Worm (Caenorhabditis elegans): ENCODE data around the gene cct-3.

Gene cct-3

ce11 chrII:2233240-2233639 lies at the start of gene cct-3:
cct-3 (plus strand) TSS chrII:2233540.
- TF ChIP-seq nhr-232 (tag; optimal IDR thresholded peaks at IDR 0.05) (no peak), C08G9.2 (tag; optimal IDR thresholded peaks at IDR 0.05) (no peak), elt-2 (tag; optimal IDR thresholded peaks at IDR 0.05) (no peak), T23F11.4 (GFP tag; optimal IDR thresholded peaks at IDR 0.05) (no peak), nfya-1 (tag; optimal IDR thresholded peaks at IDR 0.05) (no peak), pag-3 (tag; optimal IDR thresholded peaks at IDR 0.05; ENCODE audit: borderline replicate concordance) (no peak), ceh-22 (tag; optimal IDR thresholded peaks at IDR 0.05) (no peak), ttx-3 (tag; optimal IDR thresholded peaks at IDR 0.05) (no peak), fkh-6 (tag; optimal IDR thresholded peaks at IDR 0.05) (no peak), fkh-10 (GFP tag; optimal IDR thresholded peaks at IDR 0.05) (no peak), ama-1 (optimal IDR thresholded peaks at IDR 0.05) (no peak), C38D4.7 (GFP tag; optimal IDR thresholded peaks at IDR 0.05) (no peak), ceh-45 (GFP tag; IDR thresholded peaks at IDR 0.05) (no peak), hlh-6 (tag; optimal IDR thresholded peaks at IDR 0.05) (no peak), ceh-24 (tag; optimal IDR thresholded peaks at IDR 0.05) (no peak), odd-2 (tag; optimal IDR thresholded peaks at IDR 0.05) (no peak), dve-1 (tag; optimal IDR thresholded peaks at IDR 0.05) (no peak), pax-1 (tag; optimal IDR thresholded peaks at IDR 0.05) (no peak)

ce11 chrII:2186329-2186728 lies 47.0 kb upstream of the cct-3 start, which contains the start of gene gba-2:
gba-2 (minus strand) TSS chrII:2186434.
- TF ChIP-seq lin-11 (tag; optimal IDR thresholded peaks at IDR 0.05) (no peak), sdc-2 (tag; optimal IDR thresholded peaks at IDR 0.05) (no peak)

- TF ChIP-seq lin-11 (tag; optimal IDR thresholded peaks at IDR 0.05) = no peak
These were observed 46.6 kb upstream of the cct-3 start for ce11 chrII:2186730-2187129.

- TF ChIP-seq unc-3 (GFP tag; conservative IDR thresholded peaks at IDR 0.05) (no peak), unc-3 (tag; optimal IDR thresholded peaks at IDR 0.05) (no peak)
These were observed 44.0 kb upstream of the cct-3 start, which contains the start of gene mtq-2 for ce11 chrII:2189357-2189756. mtq-2 (minus strand) TSS chrII:2189457.

- TF ChIP-seq dmd-4 (tag; optimal IDR thresholded peaks at IDR 0.05; ENCODE audit: borderline replicate concordance) (no peak), pros-1 (tag; optimal IDR thresholded peaks at IDR 0.05) (no peak), lin-11 (tag; optimal IDR thresholded peaks at IDR 0.05) (no peak), che-1 (tag; optimal IDR thresholded peaks at IDR 0.05) (no peak), pag-3 (tag; optimal IDR thresholded peaks at IDR 0.05; ENCODE audit: borderline replicate concordance) (no peak), ceh-48 (tag; optimal IDR thresholded peaks at IDR 0.05) (no peak), ref-2 (tag; optimal IDR thresholded peaks at IDR 0.05) (no peak), madf-2 (tag; optimal IDR thresholded peaks at IDR 0.05) (no peak), ceh-22 (tag; optimal IDR thresholded peaks at IDR 0.05) (no peak), npax-4 (tag; optimal IDR thresholded peaks at IDR 0.05) (no peak), hlh-30 (tag; optimal IDR thresholded peaks at IDR 0.05; ENCODE audit: insufficient read depth) (no peak), sox-4 (tag; optimal IDR thresholded peaks at IDR 0.05) (no peak), F13H6.1 (tag; optimal IDR thresholded peaks at IDR 0.05) (no peak)
These were observed 42.8 kb upstream of the cct-3 start for ce11 chrII:2190522-2190921.

ce11 chrII:2191383-2191782 lies 42.0 kb upstream of the cct-3 start:
- TF ChIP-seq hlh-6 (tag; optimal IDR thresholded peaks at IDR 0.05) = no peak
- TF ChIP-seq K09A11.1 (tag; optimal IDR thresholded peaks at IDR 0.05; ENCODE audit: insufficient read depth) = no peak
- TF ChIP-seq Y22D7AL.16 (tag; optimal IDR thresholded peaks at IDR 0.05) = no peak
- no peak for TF ChIP-seq eyg-1 (tag; optimal IDR thresholded peaks at IDR 0.05)
- no peak for TF ChIP-seq ceh-14 (tag; optimal IDR thresholded peaks at IDR 0.05)
- TF ChIP-seq elt-2 (tag; optimal IDR thresholded peaks at IDR 0.05) = no peak
- no peak for TF ChIP-seq nhr-11 (tag; optimal IDR thresholded peaks at IDR 0.05)

All from whole organism, late embryonic.